Worm (Caenorhabditis elegans) whole organism, L3 larva: ENCODE data around the gene srw-20.

ENCODE experiments used
- R02D3.7 ChIP-seq: fragments of 150-350 bp; optimal IDR thresholded peaks from 2 replicates; lab custom pipeline; 2014; ENCODE audit warnings: missing biosample characterization, missing genetic modification characterization
- ceh-28 ChIP-seq: fragments of 150-350 bp; optimal IDR thresholded peaks from 2 replicates; lab custom pipeline; 2014; ENCODE audit warnings: missing biosample characterization, missing genetic modification reagents, missing genetic modification characterization
- elt-1 ChIP-seq: fragments of 150-350 bp; optimal IDR thresholded peaks from 2 replicates; lab custom pipeline; 2014; ENCODE audit warnings: missing biosample characterization, missing genetic modification characterization
- fkh-2 ChIP-seq: fragments of 150-350 bp; optimal IDR thresholded peaks from 2 replicates; lab custom pipeline; 2014; ENCODE audit warnings: missing biosample characterization, missing genetic modification reagents, missing genetic modification characterization
- fos-1 ChIP-seq: fragments of 150-350 bp; optimal IDR thresholded peaks from 2 replicates; lab custom pipeline; 2014; ENCODE audit warnings: missing biosample characterization, missing genetic modification characterization
- nhr-237 ChIP-seq: fragments of 150-350 bp; optimal IDR thresholded peaks from 2 replicates; lab custom pipeline; 2014; ENCODE audit warnings: missing biosample characterization, missing genetic modification characterization
- sea-2 ChIP-seq: fragments of 150-350 bp; sonication (generic microtip); optimal IDR thresholded peaks from 4 replicates; lab custom pipeline; 2014; ENCODE audit warnings: missing biosample characterization, missing genetic modification reagents, missing genetic modification characterization
- ztf-11 ChIP-seq: fragments of 150-350 bp; optimal IDR thresholded peaks from 2 replicates; lab custom pipeline; 2014; ENCODE audit warnings: missing biosample characterization, missing genetic modification characterization
- ztf-4 ChIP-seq: fragments of 150-350 bp; optimal IDR thresholded peaks from 2 replicates; lab custom pipeline; 2014; ENCODE audit warnings: missing biosample characterization, missing genetic modification characterization

The srw-20 gene

DNA sequence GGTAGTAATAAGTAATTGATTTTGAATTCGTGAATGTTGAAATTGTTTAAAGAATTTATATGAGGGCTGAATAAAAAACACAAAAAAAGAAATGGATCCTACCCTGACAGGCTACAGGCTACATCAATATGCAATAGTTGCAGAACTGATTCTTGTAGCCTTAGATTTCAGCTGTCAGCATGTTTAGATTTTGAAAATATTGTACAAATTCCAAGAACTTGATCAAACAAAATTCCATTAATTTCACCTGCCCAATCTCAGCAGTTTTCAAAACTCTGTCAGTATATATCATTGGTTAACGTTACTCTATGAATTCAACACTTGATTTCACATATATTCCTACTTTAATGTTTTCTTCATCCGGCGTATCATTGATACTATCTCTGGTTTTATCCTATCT is 49.3 kb downstream of the srw-20 start:
- TF ChIP-seq ceh-28 (tag; lab: Kevin White, UChicago) (no peak), ztf-11 (tag; lab: Kevin White, UChicago) (no peak), elt-1 (tag; lab: Kevin White, UChicago) (no peak), ztf-4 (tag; lab: Kevin White, UChicago) (no peak), R02D3.7 (tag; lab: Kevin White, UChicago) (no peak), sea-2 (GFP tag; lab: Kevin White, UChicago) (no peak), nhr-237 (no peak), fkh-2 (no peak), fos-1 (tag; lab: Kevin White, UChicago) (no peak)
